Fruit fly (Drosophila melanogaster): ENCODE results near the gene Serinc.

The Serinc gene

DNA sequence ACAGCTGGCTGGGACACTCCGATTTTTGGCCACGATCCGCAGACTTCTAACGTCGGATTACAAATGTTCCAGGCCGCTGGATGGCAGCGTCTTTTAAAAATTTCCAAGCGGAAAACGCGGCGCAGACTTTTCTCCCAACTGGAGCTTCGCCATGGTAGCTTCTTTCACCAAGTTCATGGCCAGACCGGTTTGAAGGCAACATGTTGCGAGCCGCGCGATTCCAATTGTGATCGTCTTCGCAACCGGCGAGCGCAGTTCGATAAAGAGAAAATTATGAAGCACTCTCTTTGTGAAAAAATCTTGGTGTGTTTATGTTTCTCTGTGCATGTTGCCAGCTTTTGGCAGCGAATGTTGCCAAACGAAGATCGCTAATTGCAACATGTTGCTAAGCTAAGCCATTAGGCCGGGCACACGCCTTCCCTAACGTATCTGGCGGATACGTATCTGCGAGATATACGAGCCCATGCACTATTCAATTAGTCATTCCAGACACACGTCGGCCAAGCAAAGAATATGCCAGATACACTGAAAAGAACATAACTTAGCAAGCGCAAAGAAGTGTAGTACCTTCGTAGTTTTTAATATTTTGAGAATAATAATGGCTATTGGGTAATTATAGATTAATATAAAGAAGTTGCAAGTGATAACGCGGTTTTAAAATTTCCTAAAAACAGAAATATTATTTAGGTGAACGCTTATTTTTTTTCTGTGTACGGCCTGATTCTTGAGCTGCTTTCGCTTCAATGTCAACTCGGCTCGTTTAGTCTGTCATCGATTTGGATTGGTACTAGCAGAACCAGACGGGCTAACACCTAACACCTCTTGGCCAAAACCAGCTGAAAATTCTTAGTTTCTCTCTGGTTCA is 39.6 kb downstream of the Serinc start, which contains the start of gene dsx-c73A (continued):
- peak; percentile 56 for TF ChIP-seq gem (tag; optimal IDR thresholded peaks at IDR 0.05)
- TF ChIP-seq Med (GFP tag), result no peak
- TF ChIP-seq CG7786 (GFP tag; optimal IDR thresholded peaks at IDR 0.05), result no peak
- no peak for TF ChIP-seq dati (GFP tag; IDR thresholded peaks at IDR 0.05)
- TF ChIP-seq CG11560 (tag; IDR thresholded peaks at IDR 0.05), result no peak
- peak; percentile 5 for TF ChIP-seq oc (tag; optimal IDR thresholded peaks at IDR 0.05)
- no peak for TF ChIP-seq kah (GFP tag; optimal IDR thresholded peaks at IDR 0.05)
- peak; percentile 52; the same call in 2 of the 3 replicates for TF ChIP-seq row (GFP tag; IDR thresholded peaks at IDR 0.05)
- no peak for TF ChIP-seq CG2129 (GFP tag; IDR thresholded peaks at IDR 0.05; ENCODE audit: partially characterized antibody)
- TF ChIP-seq CG12659 (GFP tag; optimal IDR thresholded peaks at IDR 0.05), result no peak
- TF ChIP-seq CG10979 (tag; optimal IDR thresholded peaks at IDR 0.05), result peak; percentile 71
- TF ChIP-seq CG6654 (GFP tag; optimal IDR thresholded peaks at IDR 0.05), result peak; percentile 5
- TF ChIP-seq run (tag; optimal IDR thresholded peaks at IDR 0.05), result no peak
- no peak for TF ChIP-seq CHES-1-like (GFP tag; optimal IDR thresholded peaks at IDR 0.05)
- no peak for TF ChIP-seq NfI (GFP tag; optimal IDR thresholded peaks at IDR 0.05)
- no peak for TF ChIP-seq fd3F (GFP tag; optimal IDR thresholded peaks at IDR 0.05)
- TF ChIP-seq Fer3 (tag; optimal IDR thresholded peaks at IDR 0.05), result no peak
- no peak for TF ChIP-seq CG8944 (GFP tag; optimal IDR thresholded peaks at IDR 0.05)
- no peak for TF ChIP-seq CG12299 (tag; optimal IDR thresholded peaks at IDR 0.05)
- TF ChIP-seq pfk (GFP tag; optimal IDR thresholded peaks at IDR 0.05), result no peak
- TF ChIP-seq jing (GFP tag; optimal IDR thresholded peaks at IDR 0.05), result no peak
- TF ChIP-seq jigr1 (GFP tag; IDR thresholded peaks at IDR 0.05), result no peak
- no peak; the same call in 2 of the 3 replicates for TF ChIP-seq croc (GFP tag; conservative IDR thresholded peaks at IDR 0.05)
- TF ChIP-seq CG7357 (GFP tag; IDR thresholded peaks at IDR 0.05), result no peak
- TF ChIP-seq CG10462 (GFP tag; optimal IDR thresholded peaks at IDR 0.05), result no peak
- TF ChIP-seq CG10431 (GFP tag; optimal IDR thresholded peaks at IDR 0.05), result no peak
- TF ChIP-seq CG9932 (GFP tag; IDR thresholded peaks at IDR 0.05), result no peak
- TF ChIP-seq Drgx (GFP tag; IDR thresholded peaks at IDR 0.05), result peak; percentile 55
- peak; percentile 5 for TF ChIP-seq bcd (GFP tag; optimal IDR thresholded peaks at IDR 0.05)
- TF ChIP-seq pzg (GFP tag; optimal IDR thresholded peaks at IDR 0.05), result no peak
- no peak for TF ChIP-seq Dek (tag; optimal IDR thresholded peaks at IDR 0.05)
- peak; percentile 62; the same call in 1 of the 2 replicates for TF ChIP-seq ara (GFP tag; IDR thresholded peaks at IDR 0.05)
- no peak for TF ChIP-seq CG7745 (tag; optimal IDR thresholded peaks at IDR 0.05)
- no peak for TF ChIP-seq Antp (GFP tag; optimal IDR thresholded peaks at IDR 0.05)
- TF ChIP-seq CG4617 (GFP tag; optimal IDR thresholded peaks at IDR 0.05; ENCODE audit: borderline replicate concordance), result no peak
- TF ChIP-seq HHEX (GFP tag; optimal IDR thresholded peaks at IDR 0.05), result no peak
- TF ChIP-seq ken (GFP tag; IDR thresholded peaks at IDR 0.05), result no peak
- peak; percentile 47 for TF ChIP-seq phol (tag; optimal IDR thresholded peaks at IDR 0.05)
- no peak for TF ChIP-seq dm (GFP tag; optimal IDR thresholded peaks at IDR 0.05)
- no peak for TF ChIP-seq ap (GFP tag; IDR thresholded peaks at IDR 0.05)
- TF ChIP-seq ranshi (GFP tag; IDR thresholded peaks at IDR 0.05), result 0 out of 2 replicates have a peak, but pooled peaks have one; percentile 20
- no peak for TF ChIP-seq pan (optimal IDR thresholded peaks at IDR 0.05)
- TF ChIP-seq pan (GFP tag; optimal IDR thresholded peaks at IDR 0.05 in 1 of 2, IDR thresholded peaks at IDR 0.05 in 1 of 2), result peak in 1 of 2 experiments; percentile 27
- TF ChIP-seq CG17612 (GFP tag; IDR thresholded peaks at IDR 0.05), result no peak
- TF ChIP-seq CG9727 (GFP tag; optimal IDR thresholded peaks at IDR 0.05), result peak; percentile 35
- no peak for TF ChIP-seq CG18011 (GFP tag; optimal IDR thresholded peaks at IDR 0.05)
- TF ChIP-seq caup (GFP tag; optimal IDR thresholded peaks at IDR 0.05; ENCODE audit: severe bottlenecking), result no peak
- peak in 1 of 2 experiments; percentile 27 for TF ChIP-seq chif (GFP tag; optimal IDR thresholded peaks at IDR 0.05)
- TF ChIP-seq dmrt99B (tag; optimal IDR thresholded peaks at IDR 0.05), result peak; percentile 22

Measured in whole organism, embryonic.